Worm (Caenorhabditis elegans): ENCODE results near the gene gcy-19.

DNA sequence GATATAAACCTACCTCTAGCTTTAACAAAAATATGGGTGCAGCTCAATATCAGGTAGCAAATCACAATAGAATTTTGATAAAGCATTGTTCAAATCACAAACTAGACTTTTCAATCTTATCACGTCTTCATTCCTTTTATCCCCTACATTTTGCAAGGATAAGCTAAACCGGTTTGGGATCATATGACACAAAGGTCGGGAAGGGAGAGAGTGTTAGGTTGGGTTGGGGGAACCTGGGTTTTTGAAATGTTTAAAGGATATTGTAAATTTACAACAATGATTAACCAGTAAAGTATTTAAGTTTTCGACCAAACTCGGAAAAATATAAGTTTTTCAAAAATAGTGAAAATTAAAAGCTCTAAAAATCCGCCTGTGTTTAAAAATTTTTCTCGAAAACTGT is 15.1 kb downstream of the gcy-19 start, which contains the start of gene C17F4.12:
- TF ChIP-seq sox-4 (tag; optimal IDR thresholded peaks at IDR 0.05): no peak
- no peak for TF ChIP-seq elt-4 (tag; optimal IDR thresholded peaks at IDR 0.05)
- no peak for TF ChIP-seq ama-1 (optimal IDR thresholded peaks at IDR 0.05)

Measured in whole organism, late embryonic.